Fruit fly (Drosophila melanogaster): ENCODE data around the gene CG12539.

DNA sequence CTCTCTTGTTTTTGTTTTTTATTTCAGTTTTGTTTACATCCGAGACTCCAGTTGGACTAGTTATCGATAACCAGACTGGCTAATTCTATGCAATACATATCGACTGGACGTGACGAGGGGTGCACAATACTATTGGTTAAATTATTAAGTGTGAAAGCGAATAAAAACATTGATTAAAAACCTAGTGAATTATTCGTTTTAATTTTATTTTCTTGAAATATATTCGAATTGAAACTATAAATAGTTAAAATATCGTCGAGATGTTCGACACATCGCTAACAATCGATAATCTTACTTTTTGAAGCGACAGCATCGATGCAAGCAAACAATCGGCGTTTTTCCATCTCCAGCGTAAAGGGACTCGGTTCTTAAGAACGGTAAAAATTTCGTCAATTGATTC lies 5.5 kb downstream of the CG12539 start, which contains the start of the genes CG32590 and Flo2:
- no peak for TF ChIP-seq usp (GFP tag; optimal IDR thresholded peaks at IDR 0.05)
- TF ChIP-seq CG8478 (optimal IDR thresholded peaks at IDR 0.05), result no peak
- TF ChIP-seq psq (optimal IDR thresholded peaks at IDR 0.05), result no peak
